Worm (Caenorhabditis elegans): ENCODE results near the gene cyp-37A1.

DNA sequence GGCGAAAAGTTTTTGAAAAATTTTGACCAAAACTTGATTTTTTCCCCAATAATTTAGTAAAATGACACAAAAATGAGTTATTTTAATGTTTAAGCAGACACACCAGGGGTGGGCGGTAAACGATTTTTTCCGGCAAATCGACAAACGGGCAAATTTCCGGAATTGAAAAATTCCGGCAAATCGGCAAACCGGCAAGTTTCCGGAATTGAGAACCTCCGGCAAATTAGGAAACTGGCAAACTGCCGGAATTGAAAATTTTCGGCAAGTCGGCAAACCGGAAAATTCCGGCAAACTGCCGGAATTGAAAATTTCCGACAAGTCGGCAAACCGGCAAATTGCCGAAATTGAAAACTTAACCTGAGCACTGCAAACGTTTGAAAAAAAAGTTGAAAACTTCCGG lies 15.9 kb upstream of the cyp-37A1 start:
- TF ChIP-seq nhr-28 (tag; optimal IDR thresholded peaks at IDR 0.05), result no peak
- no peak for TF ChIP-seq bed-3 (GFP tag; optimal IDR thresholded peaks at IDR 0.05)
- no peak for TF ChIP-seq unc-62 (GFP tag; optimal IDR thresholded peaks at IDR 0.05)

Measured in whole organism, mixed stage, embryonic.